Worm (Caenorhabditis elegans) whole organism, L4 larva: Measurements from ENCODE around the gene F45E12.5.

Source experiments
- D1046.2 ChIP-seq: fragments of 200-800 bp; sonication (Bioruptor generic); IDR thresholded peaks from 2 replicates; pipeline ENCODE4 v1.3.6; 2022; ENCODE audit warnings: missing genetic modification characterization, missing compliant biosample characterization
- F10B5.3 ChIP-seq: sonication (generic microtip); optimal IDR thresholded peaks from 2 replicates; lab custom pipeline; 2016; ENCODE audit warnings: mild to moderate bottlenecking, missing genetic modification characterization, missing compliant biosample characterization
- F26F4.8 ChIP-seq: fragments of 200-800 bp; sonication (Bioruptor generic); conservative IDR thresholded peaks from 2 replicates; pipeline ENCODE4 v1.3.6; 2022; ENCODE audit warnings: missing genetic modification characterization, missing compliant biosample characterization
- R02D3.7 ChIP-seq: fragments of 150-350 bp; sonication (generic microtip); optimal IDR thresholded peaks from 3 replicates; lab custom pipeline; 2014; ENCODE audit warnings: missing biosample characterization, missing genetic modification characterization
- Y75B8A.6 ChIP-seq: fragments of 200-800 bp; sonication (Bioruptor generic); IDR thresholded peaks from 2 replicates; pipeline ENCODE4 v1.3.6; 2022; ENCODE audit warnings: missing genetic modification reagents, missing genetic modification characterization, missing compliant biosample characterization
- ZK546.5 ChIP-seq, 2 experiments: sonication (generic microtip); optimal IDR thresholded peaks; 2 replicates each; lab custom pipeline; 2017; ENCODE audit warnings: missing biosample characterization in 2 of 2, missing genetic modification characterization in 2 of 2
- aly-2 ChIP-seq: sonication (generic microtip); optimal IDR thresholded peaks from 2 replicates; lab custom pipeline; 2018; ENCODE audit warnings: missing biosample characterization, missing genetic modification characterization
- arid-1 ChIP-seq: fragments of 200-800 bp; sonication (Bioruptor generic); conservative IDR thresholded peaks from 2 replicates; pipeline ENCODE4 v1.3.6; 2022; ENCODE audit warnings: missing genetic modification reagents, missing genetic modification characterization, missing compliant biosample characterization
- ceh-20 ChIP-seq: fragments of 200-800 bp; sonication (Bioruptor generic); IDR thresholded peaks from 2 replicates; pipeline ENCODE4 v1.3.6; 2022; ENCODE audit warnings: missing genetic modification reagents, missing genetic modification characterization, missing compliant biosample characterization
- ceh-44 ChIP-seq: fragments of 200-800 bp; sonication (Bioruptor generic); IDR thresholded peaks from 2 replicates; pipeline ENCODE4 v1.3.6; 2022; ENCODE audit warnings: missing genetic modification reagents, missing genetic modification characterization, missing compliant biosample characterization
- ceh-62 ChIP-seq: sonication (generic microtip); optimal IDR thresholded peaks from 2 replicates; lab custom pipeline; 2017; ENCODE audit warnings: missing biosample characterization, missing genetic modification characterization
- ceh-82 ChIP-seq: sonication (generic microtip); optimal IDR thresholded peaks from 2 replicates; lab custom pipeline; 2017; ENCODE audit warnings: missing biosample characterization, missing genetic modification characterization
- ces-1 ChIP-seq: fragments of 150-350 bp; sonication (generic microtip); optimal IDR thresholded peaks from 4 replicates; lab custom pipeline; 2014; ENCODE audit warnings: missing biosample characterization, missing genetic modification reagents, missing genetic modification characterization
- daf-16 ChIP-seq, 3 experiments: sonication (generic microtip); optimal IDR thresholded peaks; 2 replicates each; lab custom pipeline; 2016 to 2017; ENCODE audit warnings: missing genetic modification characterization in 3 of 3, missing genetic modification reagents in 3 of 3, mild to moderate bottlenecking in 2 of 3, missing compliant biosample characterization in 2 of 3, missing biosample characterization in 1 of 3, moderate library complexity in 1 of 3
- daf-19 ChIP-seq: fragments of 200-800 bp; sonication (Bioruptor generic); conservative IDR thresholded peaks from 2 replicates; pipeline ENCODE4 v1.3.6; 2022; ENCODE audit warnings: missing genetic modification characterization, missing compliant biosample characterization
- daf-8 ChIP-seq: fragments of 200-800 bp; sonication (Bioruptor generic); IDR thresholded peaks from 2 replicates; pipeline ENCODE4 v1.3.6; 2022; ENCODE audit warnings: missing genetic modification characterization, missing compliant biosample characterization
- dmd-6 ChIP-seq: fragments of 200-800 bp; sonication (Bioruptor generic); IDR thresholded peaks from 2 replicates; pipeline ENCODE4 v1.3.6; 2022; ENCODE audit warnings: missing genetic modification reagents, missing genetic modification characterization, missing compliant biosample characterization
- dmd-9 ChIP-seq: fragments of 200-800 bp; sonication (Bioruptor generic); IDR thresholded peaks from 2 replicates; pipeline ENCODE4 v1.3.6; 2022; ENCODE audit warnings: missing genetic modification reagents, missing genetic modification characterization, missing compliant biosample characterization
- dpl-1 ChIP-seq: fragments of 150-350 bp; optimal IDR thresholded peaks from 2 replicates; lab custom pipeline; 2014; ENCODE audit warnings: missing biosample characterization, missing genetic modification reagents, missing genetic modification characterization
- egl-27 ChIP-seq: sonication (generic microtip); optimal IDR thresholded peaks from 3 replicates; lab custom pipeline; 2017; ENCODE audit warnings: missing biosample characterization, missing genetic modification reagents, missing genetic modification characterization
- gei-8 ChIP-seq: fragments of 200-800 bp; sonication (Bioruptor generic); optimal IDR thresholded peaks from 2 replicates; lab custom pipeline; 2018; ENCODE audit warnings: mild to moderate bottlenecking, missing genetic modification characterization, missing compliant biosample characterization
- hlh-11 ChIP-seq: fragments of 200-800 bp; sonication (Bioruptor generic); optimal IDR thresholded peaks from 2 replicates; lab custom pipeline; 2018; ENCODE audit warnings: mild to moderate bottlenecking, missing genetic modification characterization, missing compliant biosample characterization
- jun-1 ChIP-seq: fragments of 150-350 bp; optimal IDR thresholded peaks from 2 replicates; lab custom pipeline; 2014; ENCODE audit warnings: missing biosample characterization, missing genetic modification reagents, missing genetic modification characterization
- lin-1 ChIP-seq: fragments of 200-800 bp; sonication (Bioruptor generic); IDR thresholded peaks from 2 replicates; pipeline ENCODE4 v1.3.6; 2022; ENCODE audit warnings: missing genetic modification reagents, missing genetic modification characterization, missing compliant biosample characterization
- lin-29 ChIP-seq: fragments of 200-800 bp; sonication (Bioruptor generic); IDR thresholded peaks from 2 replicates; pipeline ENCODE4 v1.3.6; 2022; ENCODE audit warnings: missing genetic modification reagents, missing genetic modification characterization, missing compliant biosample characterization
- lir-3 ChIP-seq: sonication (generic microtip); optimal IDR thresholded peaks from 2 replicates; lab custom pipeline; 2016; ENCODE audit warnings: mild to moderate bottlenecking, missing genetic modification characterization, missing compliant biosample characterization
- madf-9 ChIP-seq: fragments of 200-800 bp; sonication (Bioruptor generic); conservative IDR thresholded peaks from 2 replicates; pipeline ENCODE4 v1.3.6; 2022; ENCODE audit warnings: missing genetic modification reagents, missing genetic modification characterization, missing compliant biosample characterization
- mdl-1 ChIP-seq, 2 experiments: fragments of 150-350 bp in 1 of 2; sonication (generic microtip) in 1 of 2; optimal IDR thresholded peaks; 2 replicates each; lab custom pipeline; 2014 to 2017; ENCODE audit warnings: missing biosample characterization in 2 of 2, missing genetic modification characterization in 2 of 2
- mdt-29 ChIP-seq: fragments of 200-800 bp; sonication (Bioruptor generic); IDR thresholded peaks from 2 replicates; pipeline ENCODE4 v1.3.6; 2022; ENCODE audit warnings: missing genetic modification reagents, missing genetic modification characterization, missing compliant biosample characterization
- mep-1 ChIP-seq: fragments of 150-350 bp; sonication (generic microtip); optimal IDR thresholded peaks from 3 replicates; lab custom pipeline; 2014; ENCODE audit warnings: missing biosample characterization, missing genetic modification characterization
- mes-2 ChIP-seq: sonication (generic microtip); optimal IDR thresholded peaks from 2 replicates; lab custom pipeline; 2016; ENCODE audit warnings: missing genotype, mild to moderate bottlenecking, missing genetic modification characterization, missing compliant biosample characterization; ENCODE audit not compliant: poor library complexity, severe bottlenecking
- mxl-2 ChIP-seq: fragments of 200-800 bp; sonication (Bioruptor generic); conservative IDR thresholded peaks from 2 replicates; pipeline ENCODE4 v1.3.6; 2022; ENCODE audit warnings: missing genetic modification reagents, missing genetic modification characterization, missing compliant biosample characterization
- mxl-3 ChIP-seq: fragments of 200-800 bp; sonication (Bioruptor generic); optimal IDR thresholded peaks from 2 replicates; lab custom pipeline; 2018; ENCODE audit warnings: mild to moderate bottlenecking, missing genetic modification characterization, missing compliant biosample characterization
- nhr-11 ChIP-seq: fragments of 150-350 bp; optimal IDR thresholded peaks from 2 replicates; lab custom pipeline; 2014; ENCODE audit warnings: missing biosample characterization, missing genetic modification characterization
- nhr-111 ChIP-seq: fragments of 200-800 bp; sonication (Bioruptor generic); optimal IDR thresholded peaks from 2 replicates; lab custom pipeline; 2018; ENCODE audit warnings: mild to moderate bottlenecking, missing genetic modification characterization, missing compliant biosample characterization
- nhr-237 ChIP-seq: sonication (generic microtip); optimal IDR thresholded peaks from 2 replicates; lab custom pipeline; 2017; ENCODE audit warnings: missing biosample characterization, missing genetic modification characterization
- nhr-41 ChIP-seq: fragments of 200-800 bp; sonication (Bioruptor generic); IDR thresholded peaks from 2 replicates; pipeline ENCODE4 v1.3.6; 2022; ENCODE audit warnings: missing genetic modification reagents, missing genetic modification characterization, missing compliant biosample characterization
- nhr-42 ChIP-seq: fragments of 200-800 bp; sonication (Bioruptor generic); IDR thresholded peaks from 2 replicates; pipeline ENCODE4 v1.3.6; 2022; ENCODE audit warnings: missing genetic modification characterization, missing compliant biosample characterization
- nhr-48 ChIP-seq: sonication (generic microtip); optimal IDR thresholded peaks from 2 replicates; lab custom pipeline; 2016; ENCODE audit warnings: mild to moderate bottlenecking, missing genetic modification characterization, missing compliant biosample characterization
- nhr-6 ChIP-seq: fragments of 150-350 bp; optimal IDR thresholded peaks from 2 replicates; lab custom pipeline; 2014; ENCODE audit warnings: missing biosample characterization, missing genetic modification characterization
- nhr-77 ChIP-seq: fragments of 150-350 bp; optimal IDR thresholded peaks from 2 replicates; lab custom pipeline; 2014; ENCODE audit warnings: missing biosample characterization, missing genetic modification characterization
- pha-4 ChIP-seq, 2 experiments: fragments of 150-350 bp in 1 of 2; fragments of 200-800 bp in 1 of 2; sonication (Bioruptor generic) in 1 of 2; IDR thresholded peaks in 1 of 2; optimal IDR thresholded peaks in 1 of 2; 2 replicates each; pipeline versions ENCODE4 v1.3.6 to Lab custom; 2014 to 2022; ENCODE audit warnings: missing genetic modification characterization in 2 of 2, missing genetic modification reagents in 2 of 2, missing biosample characterization in 1 of 2, missing compliant biosample characterization in 1 of 2
- pqm-1 ChIP-seq: sonication (generic microtip); optimal IDR thresholded peaks from 2 replicates; lab custom pipeline; 2017; ENCODE audit warnings: missing biosample characterization, missing genetic modification characterization
- rbr-2 ChIP-seq: sonication (generic microtip); optimal IDR thresholded peaks from 2 replicates; lab custom pipeline; 2016; ENCODE audit warnings: missing genotype, missing genetic modification characterization, missing compliant biosample characterization
- saeg-2 ChIP-seq: fragments of 200-800 bp; sonication (Bioruptor generic); IDR thresholded peaks from 2 replicates; pipeline ENCODE4 v1.3.6; 2022; ENCODE audit warnings: missing genetic modification reagents, missing genetic modification characterization, missing compliant biosample characterization
- set-16 ChIP-seq: fragments of 200-800 bp; sonication (Bioruptor generic); IDR thresholded peaks from 2 replicates; pipeline ENCODE4 v1.3.6; 2022; ENCODE audit warnings: missing genetic modification reagents, missing genetic modification characterization, missing compliant biosample characterization
- snpc-4 ChIP-seq: fragments of 150-350 bp; optimal IDR thresholded peaks from 2 replicates; lab custom pipeline; 2014; ENCODE audit warnings: missing biosample characterization, missing genetic modification characterization
- unc-39 ChIP-seq: sonication (generic microtip); optimal IDR thresholded peaks from 2 replicates; lab custom pipeline; 2017; ENCODE audit warnings: missing biosample characterization, missing genetic modification characterization
- zfp-3 ChIP-seq: fragments of 200-800 bp; sonication (Bioruptor generic); conservative IDR thresholded peaks from 2 replicates; pipeline ENCODE4 v1.3.6; 2022; ENCODE audit warnings: missing genetic modification reagents, missing genetic modification characterization, missing compliant biosample characterization
- zip-11 ChIP-seq: fragments of 200-800 bp; sonication (Bioruptor generic); IDR thresholded peaks from 2 replicates; pipeline ENCODE4 v1.3.6; 2022; ENCODE audit warnings: missing genetic modification characterization, missing compliant biosample characterization
- zip-2 ChIP-seq: fragments of 150-350 bp; optimal IDR thresholded peaks from 2 replicates; lab custom pipeline; 2014; ENCODE audit warnings: missing biosample characterization, missing genetic modification characterization
- ztf-11 ChIP-seq: fragments of 150-350 bp; optimal IDR thresholded peaks from 2 replicates; lab custom pipeline; 2014; ENCODE audit warnings: missing biosample characterization, missing genetic modification characterization

Gene F45E12.5

ce11 chrII:7326997-7327396, 17.1 kb upstream of the F45E12.5 start (continued):
- no peak for TF ChIP-seq aly-2 (tag; lab: Kevin White, UChicago)
- TF ChIP-seq nhr-237 (tag; lab: Kevin White, UChicago) = no peak
- no peak for TF ChIP-seq lir-3
- TF ChIP-seq lin-1 (GFP tag; lab: Robert Waterston, UW) = no peak
- TF ChIP-seq nhr-77 (tag; lab: Kevin White, UChicago) = no peak
- peak; percentile 61 for TF ChIP-seq mep-1
- no peak for TF ChIP-seq F10B5.3 (tag; lab: Kevin White, UChicago)
- TF ChIP-seq egl-27 (tag; lab: Kevin White, UChicago) = no peak
- TF ChIP-seq Y75B8A.6 = no peak
- peak in 1 of 2 experiments; percentile 27 for TF ChIP-seq daf-16 (GFP tag; optimal IDR thresholded peaks at IDR 0.05; lab: Kevin White, UChicago)
- no peak for TF ChIP-seq daf-16 (tag; optimal IDR thresholded peaks at IDR 0.05; lab: Kevin White, UChicago)
- TF ChIP-seq ceh-44 (GFP tag; lab: Robert Waterston, UW) = no peak
- no peak for TF ChIP-seq nhr-6 (tag; lab: Kevin White, UChicago)
- TF ChIP-seq daf-8 (GFP tag; lab: Robert Waterston, UW) = no peak
- TF ChIP-seq F26F4.8 (GFP tag; lab: Robert Waterston, UW) = no peak
- TF ChIP-seq hlh-11 (tag; lab: Kevin White, UChicago) = peak; percentile 17
- TF ChIP-seq dpl-1 = peak; percentile 22
- TF ChIP-seq madf-9 = peak; percentile 61; the same call in 1 of the 2 replicates
- no peak for TF ChIP-seq R02D3.7
- no peak for TF ChIP-seq zfp-3
- no peak for TF ChIP-seq ZK546.5 (tag; optimal IDR thresholded peaks at IDR 0.05; lab: Kevin White, UChicago)
- peak; percentile 54 for TF ChIP-seq nhr-11
- TF ChIP-seq lin-29 = no peak
- TF ChIP-seq dmd-9 (GFP tag; lab: Robert Waterston, UW) = no peak
- no peak for TF ChIP-seq mdt-29 (GFP tag; lab: Robert Waterston, UW)
- no peak for TF ChIP-seq jun-1
- no peak for TF ChIP-seq daf-19
- TF ChIP-seq arid-1 = no peak; the same call in 1 of the 2 replicates
- TF ChIP-seq zip-11 (GFP tag; lab: Robert Waterston, UW) = no peak
- TF ChIP-seq mdl-1 (tag; optimal IDR thresholded peaks at IDR 0.05; lab: Kevin White, UChicago) = no peak
- TF ChIP-seq mes-2 = no peak
- no peak for TF ChIP-seq snpc-4
- no peak for TF ChIP-seq ceh-62 (tag; lab: Kevin White, UChicago)
- TF ChIP-seq ces-1 (GFP tag; lab: Kevin White, UChicago) = no peak
- TF ChIP-seq gei-8 (GFP tag; lab: Kevin White, UChicago) = no peak
- TF ChIP-seq nhr-48 (tag; lab: Kevin White, UChicago) = no peak
- TF ChIP-seq mxl-2 (GFP tag; lab: Robert Waterston, UW) = no peak
- peak; percentile 78 for TF ChIP-seq set-16 (GFP tag; lab: Robert Waterston, UW)
- no peak for TF ChIP-seq dmd-6 (GFP tag; lab: Robert Waterston, UW)
- no peak for TF ChIP-seq mxl-3 (GFP tag; lab: Kevin White, UChicago)
- TF ChIP-seq nhr-41 (GFP tag; lab: Robert Waterston, UW) = no peak
- TF ChIP-seq zip-2 (tag; lab: Kevin White, UChicago) = no peak
- no peak for TF ChIP-seq D1046.2 (GFP tag; lab: Robert Waterston, UW)
- no peak for TF ChIP-seq ztf-11 (tag; lab: Kevin White, UChicago)
- TF ChIP-seq pha-4 (GFP tag; IDR thresholded peaks at IDR 0.05; lab: Robert Waterston, UW) = no peak
- no peak for TF ChIP-seq pha-4 (tag; optimal IDR thresholded peaks at IDR 0.05; lab: Kevin White, UChicago)
- no peak for TF ChIP-seq pqm-1 (tag; lab: Kevin White, UChicago)
- TF ChIP-seq nhr-111 (GFP tag; lab: Kevin White, UChicago) = no peak
- peak; percentile 74 for TF ChIP-seq rbr-2 (tag; lab: Kevin White, UChicago)
- TF ChIP-seq nhr-42 (GFP tag; lab: Robert Waterston, UW) = no peak
- no peak for TF ChIP-seq unc-39 (tag; lab: Kevin White, UChicago)
- no peak for TF ChIP-seq ceh-82
- no peak for TF ChIP-seq saeg-2 (GFP tag; lab: Robert Waterston, UW)
- TF ChIP-seq ceh-20 (GFP tag; lab: Robert Waterston, UW) = peak; percentile 29
